Fruit fly (Drosophila melanogaster): ENCODE data around the gene CG13042.
A peak's percentile ranks its signal among the peaks of the same experiment; 100 is the strongest.

The CG13042 gene

DNA sequence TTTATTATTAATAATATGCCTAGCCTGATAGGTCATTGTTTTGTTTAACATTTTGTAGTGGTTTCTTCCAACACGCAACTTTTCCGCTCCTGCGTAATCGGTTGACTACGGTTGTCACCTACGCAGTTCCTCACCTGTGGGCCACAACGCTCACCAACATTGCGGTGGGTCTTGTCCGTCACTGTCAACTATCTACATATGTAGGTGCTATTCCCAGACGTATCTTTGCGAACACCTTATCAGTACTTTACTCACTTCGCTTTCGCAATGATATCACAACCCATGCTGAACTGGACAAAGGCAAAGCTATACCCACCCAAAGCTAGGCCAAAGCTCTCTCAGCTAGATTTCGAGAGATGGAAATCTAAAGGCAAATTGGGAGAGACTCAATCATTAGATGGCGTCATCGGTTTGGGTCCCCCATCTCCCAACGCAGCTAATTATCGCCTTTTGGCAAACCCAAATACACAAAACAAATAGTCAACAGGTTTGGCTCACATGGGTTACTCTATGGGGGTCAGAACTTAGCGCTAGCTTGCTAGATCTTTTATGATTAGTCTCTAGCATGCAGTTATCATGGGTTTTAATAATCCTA, 48.0 kb upstream of the CG13042 start (continued):
- TF ChIP-seq CG11695 (GFP tag; IDR thresholded peaks at IDR 0.05) (0 out of 3 replicates have a peak, but pooled peaks have one; percentile 24), CG4820 (GFP tag; optimal IDR thresholded peaks at IDR 0.05) (no peak), CG8924 (tag; optimal IDR thresholded peaks at IDR 0.05) (no peak), CG9797 (GFP tag; optimal IDR thresholded peaks at IDR 0.05) (no peak), gsb (GFP tag; IDR thresholded peaks at IDR 0.05) (no peak), pb (GFP tag; optimal IDR thresholded peaks at IDR 0.05) (no peak), kah (GFP tag; optimal IDR thresholded peaks at IDR 0.05) (no peak), Hr39 (optimal IDR thresholded peaks at IDR 0.05) (no peak), lbe (GFP tag; optimal IDR thresholded peaks at IDR 0.05) (no peak), dan (GFP tag; IDR thresholded peaks at IDR 0.05) (no peak), pnt (GFP tag; optimal IDR thresholded peaks at IDR 0.05) (no peak), Spps (tag; optimal IDR thresholded peaks at IDR 0.05) (no peak), CG9932 (GFP tag; IDR thresholded peaks at IDR 0.05) (no peak), CG15479 (GFP tag; optimal IDR thresholded peaks at IDR 0.05) (no peak), CG15696 (tag; optimal IDR thresholded peaks at IDR 0.05) (no peak), CG32772 (GFP tag; IDR thresholded peaks at IDR 0.05) (no peak), CG17568 (GFP tag; optimal IDR thresholded peaks at IDR 0.05) (no peak), lola (GFP tag; optimal IDR thresholded peaks at IDR 0.05) (no peak), Fer1 (GFP tag; optimal IDR thresholded peaks at IDR 0.05) (peak; percentile 25), fd102C (GFP tag; optimal IDR thresholded peaks at IDR 0.05) (no peak), CG30431 (GFP tag; optimal IDR thresholded peaks at IDR 0.05) (no peak), fd64A (GFP tag; optimal IDR thresholded peaks at IDR 0.05) (no peak), CG7357 (GFP tag; IDR thresholded peaks at IDR 0.05) (no peak), Oaz (GFP tag; IDR thresholded peaks at IDR 0.05) (no peak), Poxn (GFP tag; IDR thresholded peaks at IDR 0.05) (no peak), crp (GFP tag; optimal IDR thresholded peaks at IDR 0.05) (no peak), H2.0 (GFP tag; IDR thresholded peaks at IDR 0.05) (no peak), ftz-f1 (GFP tag; optimal IDR thresholded peaks at IDR 0.05) (no peak), ewg (GFP tag; optimal IDR thresholded peaks at IDR 0.05) (no peak), cwo (GFP tag; optimal IDR thresholded peaks at IDR 0.05) (no peak), mirr (GFP tag; optimal IDR thresholded peaks at IDR 0.05) (peak; percentile 97), Med (GFP tag) (peak; percentile 51), fru (optimal IDR thresholded peaks at IDR 0.05) (no peak), CG11696 (GFP tag; IDR thresholded peaks at IDR 0.05) (no peak), CG15011 (GFP tag; optimal IDR thresholded peaks at IDR 0.05) (no peak), en (GFP tag; optimal IDR thresholded peaks at IDR 0.05) (no peak), CG14667 (GFP tag; IDR thresholded peaks at IDR 0.05) (no peak), da (GFP tag; optimal IDR thresholded peaks at IDR 0.05) (no peak), crol (GFP tag; IDR thresholded peaks at IDR 0.05) (no peak), Dek (tag; optimal IDR thresholded peaks at IDR 0.05) (no peak), bigmax (GFP tag; optimal IDR thresholded peaks at IDR 0.05) (no peak), dysf (GFP tag; IDR thresholded peaks at IDR 0.05) (no peak), CG33213 (GFP tag; optimal IDR thresholded peaks at IDR 0.05) (no peak), CG4282 (GFP tag; optimal IDR thresholded peaks at IDR 0.05) (no peak), CG17186 (GFP tag; optimal IDR thresholded peaks at IDR 0.05) (no peak), CG7839 (tag; optimal IDR thresholded peaks at IDR 0.05) (no peak), mld (GFP tag; IDR thresholded peaks at IDR 0.05; ENCODE audit: partially characterized antibody) (no peak), CrebB (tag; optimal IDR thresholded peaks at IDR 0.05) (no peak), CG15514 (GFP tag; optimal IDR thresholded peaks at IDR 0.05) (peak; percentile 48), CG8765 (GFP tag; IDR thresholded peaks at IDR 0.05) (no peak), Trl (optimal IDR thresholded peaks at IDR 0.05) (peak in 1 of 2 experiments; percentile 53), Trl (GFP tag; optimal IDR thresholded peaks at IDR 0.05) (no peak)
